Fruit fly (Drosophila melanogaster): ENCODE measurements around the gene CCT2.

CCT2 gene

DNA sequence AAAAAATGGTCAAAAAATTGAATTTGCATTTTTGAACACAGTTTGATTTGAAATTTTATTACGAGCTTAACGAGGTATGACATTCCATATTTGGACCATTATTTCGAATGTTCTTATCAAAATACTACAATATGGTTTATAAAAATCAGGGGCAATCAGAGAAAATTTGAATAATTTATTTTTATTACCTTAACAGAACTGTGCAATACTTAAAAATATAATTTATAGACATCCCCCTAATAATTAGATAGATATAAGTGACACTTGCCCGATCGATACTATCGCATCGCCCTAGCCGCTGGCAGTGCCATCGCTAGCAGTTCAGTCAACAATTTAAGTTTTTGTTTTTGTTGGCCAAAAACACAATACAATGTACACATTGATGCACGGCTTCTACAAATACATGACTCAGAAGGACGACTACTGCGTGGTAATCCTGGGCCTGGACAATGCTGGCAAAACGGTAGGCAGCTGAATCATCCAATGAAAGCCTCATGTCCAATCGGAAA, 17.5 kb downstream of the CCT2 start, which contains the start of gene Arfrp1 (continued):
- TF ChIP-seq CG9817 (tag; optimal IDR thresholded peaks at IDR 0.05) (peak; percentile 21), CG13287 (GFP tag; IDR thresholded peaks at IDR 0.05; ENCODE audit: partially characterized antibody) (peak; percentile 79), Gsc (GFP tag; IDR thresholded peaks at IDR 0.05) (no peak), CG11695 (GFP tag; IDR thresholded peaks at IDR 0.05) (no peak), hkb (optimal IDR thresholded peaks at IDR 0.05) (no peak), hkb (GFP tag; IDR thresholded peaks at IDR 0.05) (no peak), CG9932 (GFP tag; IDR thresholded peaks at IDR 0.05) (peak; percentile 59), hbn (GFP tag; IDR thresholded peaks at IDR 0.05; ENCODE audit: partially characterized antibody) (peak; percentile 70), kay (GFP tag; optimal IDR thresholded peaks at IDR 0.05) (peak; percentile 11), Xbp1 (GFP tag; optimal IDR thresholded peaks at IDR 0.05) (peak; percentile 40), Ada2b (GFP tag; IDR thresholded peaks at IDR 0.05) (no peak), CG12104 (GFP tag; optimal IDR thresholded peaks at IDR 0.05) (peak; percentile 55), hb (GFP tag; IDR thresholded peaks at IDR 0.05; ENCODE audit: partially characterized antibody) (peak; percentile 74), H2.0 (GFP tag; IDR thresholded peaks at IDR 0.05) (0 out of 2 replicates have a peak, but pooled peaks have one; percentile 15), CG13296 (GFP tag; optimal IDR thresholded peaks at IDR 0.05) (no peak), CG2712 (tag; optimal IDR thresholded peaks at IDR 0.05) (peak; percentile 25), ttk (GFP tag; IDR thresholded peaks at IDR 0.05) (no peak; the same call in 1 of the 2 replicates), CG14860 (GFP tag; IDR thresholded peaks at IDR 0.05; ENCODE audit: partially characterized antibody) (peak; percentile 77), CG12769 (tag; optimal IDR thresholded peaks at IDR 0.05) (no peak), CG18011 (GFP tag; optimal IDR thresholded peaks at IDR 0.05) (no peak), CG13424 (tag; optimal IDR thresholded peaks at IDR 0.05) (peak; percentile 32), Gug (GFP tag; IDR thresholded peaks at IDR 0.05) (peak; percentile 10; the same call in 1 of the 4 replicates), sna (GFP tag; IDR thresholded peaks at IDR 0.05; ENCODE audit: partially characterized antibody) (peak; percentile 55), dmrt99B (tag; optimal IDR thresholded peaks at IDR 0.05) (no peak), phol (tag; optimal IDR thresholded peaks at IDR 0.05) (peak; percentile 29), CG33557 (GFP tag; optimal IDR thresholded peaks at IDR 0.05) (no peak), B-H2 (GFP tag; optimal IDR thresholded peaks at IDR 0.05) (no peak), MESR4 (GFP tag; optimal IDR thresholded peaks at IDR 0.05) (peak; percentile 71), CG2129 (GFP tag; IDR thresholded peaks at IDR 0.05; ENCODE audit: partially characterized antibody) (peak; percentile 53), disco-r (GFP tag; optimal IDR thresholded peaks at IDR 0.05) (peak; percentile 11), CG6791 (GFP tag; IDR thresholded peaks at IDR 0.05; ENCODE audit: partially characterized antibody) (peak; percentile 76), CG42726 (GFP tag; IDR thresholded peaks at IDR 0.05; ENCODE audit: partially characterized antibody) (peak; percentile 73), HLH4C (GFP tag; IDR thresholded peaks at IDR 0.05; ENCODE audit: partially characterized antibody) (peak; percentile 63; the same call in 2 of the 3 replicates), CG3995 (GFP tag; optimal IDR thresholded peaks at IDR 0.05) (peak; percentile 53), CG9215 (GFP tag; IDR thresholded peaks at IDR 0.05) (0 out of 2 replicates have a peak, but pooled peaks have one; percentile 29), tin (GFP tag; optimal IDR thresholded peaks at IDR 0.05) (no peak), CG12236 (GFP tag; optimal IDR thresholded peaks at IDR 0.05) (no peak), NFAT (GFP tag; IDR thresholded peaks at IDR 0.05) (peak; percentile 35; the same call in 1 of the 2 replicates)

DNA sequence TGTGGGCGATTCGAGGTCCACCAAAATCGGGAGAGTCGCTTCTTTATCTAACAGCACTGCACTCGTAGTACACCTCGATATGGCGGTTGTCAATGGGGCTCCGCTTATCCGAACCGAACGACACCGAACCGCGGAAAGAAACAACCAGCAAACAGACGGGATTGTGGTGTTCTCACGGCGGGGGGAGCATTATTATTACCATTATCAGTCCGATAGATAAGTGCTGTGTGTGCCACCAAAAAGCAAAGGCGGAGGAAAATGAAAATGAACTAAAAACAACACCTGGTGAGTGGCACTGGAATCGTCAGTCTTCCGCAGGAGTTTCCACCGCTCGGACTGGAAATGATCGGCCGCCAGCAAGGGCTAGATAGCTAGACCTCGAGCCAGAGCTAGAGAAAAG, 19.1 kb downstream of the CCT2 start, which contains the start of gene AP-1gamma:
TSS of gene AP-1gamma (plus strand) at position 305 of the 400 bp plus-strand sequence.
- peak; percentile 48 for TF ChIP-seq Fer1 (GFP tag; optimal IDR thresholded peaks at IDR 0.05)
- TF ChIP-seq BtbVII (GFP tag; optimal IDR thresholded peaks at IDR 0.05), result no peak
- peak; percentile 7 for TF ChIP-seq HmgZ (tag; optimal IDR thresholded peaks at IDR 0.05)
- 0 out of 3 replicates have a peak, but pooled peaks have one; percentile 18 for TF ChIP-seq Dbx (GFP tag; IDR thresholded peaks at IDR 0.05)
- peak; percentile 91 for TF ChIP-seq exex (tag; optimal IDR thresholded peaks at IDR 0.05)
- peak; percentile 85 for TF ChIP-seq CG10543 (GFP tag; optimal IDR thresholded peaks at IDR 0.05)
- peak; percentile 86 for TF ChIP-seq CG6175 (GFP tag; IDR thresholded peaks at IDR 0.05)
- TF ChIP-seq mirr (GFP tag; optimal IDR thresholded peaks at IDR 0.05), result peak; percentile 78
- TF ChIP-seq CG1603 (tag; optimal IDR thresholded peaks at IDR 0.05), result no peak
- 0 out of 4 replicates have a peak, but pooled peaks have one; percentile 47 for TF ChIP-seq chinmo (GFP tag; IDR thresholded peaks at IDR 0.05; ENCODE audit: partially characterized antibody)
- peak; percentile 93 for TF ChIP-seq sug (tag; optimal IDR thresholded peaks at IDR 0.05)
- peak; percentile 10 for TF ChIP-seq pros (GFP tag; optimal IDR thresholded peaks at IDR 0.05)
- TF ChIP-seq Med (GFP tag), result peak; percentile 41
